Fruit fly (Drosophila melanogaster): ENCODE data around the gene CG42371.

CG42371 gene

DNA sequence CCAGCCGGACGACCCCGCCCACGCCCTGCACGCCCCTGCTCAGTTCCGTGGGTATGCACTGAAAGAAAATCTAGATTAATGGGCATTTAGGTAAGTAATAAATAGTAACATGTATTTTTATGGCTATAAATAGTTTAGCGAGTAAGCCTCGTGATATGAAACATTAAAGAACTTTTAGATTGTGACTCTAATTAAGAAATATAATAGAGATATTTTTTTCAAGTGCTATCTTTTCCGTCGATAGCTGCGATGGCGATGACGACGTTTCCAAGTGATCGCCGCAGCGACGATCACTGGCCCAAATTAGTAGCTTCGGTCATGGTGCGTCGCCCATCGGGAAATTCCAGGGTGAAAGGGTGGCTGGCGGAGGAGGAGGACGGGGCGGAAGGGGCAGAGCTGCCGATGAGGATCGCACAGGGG lies 36.9 kb downstream of the CG42371 start (continued):
- peak; percentile 94 for TF ChIP-seq nmo (GFP tag; optimal IDR thresholded peaks at IDR 0.05)
- peak; percentile 76 for TF ChIP-seq CG6765 (GFP tag; optimal IDR thresholded peaks at IDR 0.05)
- TF ChIP-seq twi (tag; optimal IDR thresholded peaks at IDR 0.05) = peak; percentile 68
- peak; percentile 64 for TF ChIP-seq CG7786 (GFP tag; optimal IDR thresholded peaks at IDR 0.05)
- TF ChIP-seq CG14710 (tag; optimal IDR thresholded peaks at IDR 0.05) = peak; percentile 92
- TF ChIP-seq CG11398 (GFP tag; optimal IDR thresholded peaks at IDR 0.05) = peak; percentile 72
- peak; percentile 80 for TF ChIP-seq Aef1 (GFP tag; IDR thresholded peaks at IDR 0.05)
- TF ChIP-seq gsb-n (tag; optimal IDR thresholded peaks at IDR 0.05) = peak; percentile 93
- TF ChIP-seq bigmax (GFP tag; optimal IDR thresholded peaks at IDR 0.05) = no peak
- no peak for TF ChIP-seq mirr (GFP tag; optimal IDR thresholded peaks at IDR 0.05)
- peak; percentile 86 for TF ChIP-seq CG17385 (GFP tag; optimal IDR thresholded peaks at IDR 0.05)
- TF ChIP-seq CG2712 (tag; optimal IDR thresholded peaks at IDR 0.05) = peak; percentile 96
- TF ChIP-seq pfk (GFP tag; optimal IDR thresholded peaks at IDR 0.05) = no peak
- TF ChIP-seq Sry-δ (GFP tag; optimal IDR thresholded peaks at IDR 0.05) = peak; percentile 35
- TF ChIP-seq Atf3 (GFP tag; optimal IDR thresholded peaks at IDR 0.05) = peak; percentile 64
- TF ChIP-seq wdn (GFP tag; IDR thresholded peaks at IDR 0.05) = peak; percentile 81
- peak; percentile 80 for TF ChIP-seq seq (GFP tag; IDR thresholded peaks at IDR 0.05)
- TF ChIP-seq Hey (tag; optimal IDR thresholded peaks at IDR 0.05) = no peak
- no peak for TF ChIP-seq CG8478 (optimal IDR thresholded peaks at IDR 0.05)
- TF ChIP-seq dmrt99B (tag; optimal IDR thresholded peaks at IDR 0.05) = peak; percentile 96
- TF ChIP-seq gcm2 (GFP tag; optimal IDR thresholded peaks at IDR 0.05) = peak; percentile 44
- peak; percentile 74 for TF ChIP-seq CG18619 (GFP tag; optimal IDR thresholded peaks at IDR 0.05)
- peak; percentile 86 for TF ChIP-seq Drgx (GFP tag; IDR thresholded peaks at IDR 0.05)
- peak; percentile 80 for TF ChIP-seq CG6272 (GFP tag; IDR thresholded peaks at IDR 0.05)
- TF ChIP-seq Mad (GFP tag; optimal IDR thresholded peaks at IDR 0.05) = peak; percentile 84
- TF ChIP-seq B-H1 (GFP tag; IDR thresholded peaks at IDR 0.05) = peak; percentile 85
- peak; percentile 76 for TF ChIP-seq Lim3 (GFP tag; IDR thresholded peaks at IDR 0.05)
- peak; percentile 86 for TF ChIP-seq CG11456 (GFP tag; IDR thresholded peaks at IDR 0.05)
- TF ChIP-seq MESR4 (GFP tag; optimal IDR thresholded peaks at IDR 0.05) = peak; percentile 43
- TF ChIP-seq MBD-R2 (GFP tag; IDR thresholded peaks at IDR 0.05) = peak; percentile 59; the same call in 1 of the 2 replicates
- TF ChIP-seq CG8924 (tag; optimal IDR thresholded peaks at IDR 0.05) = peak; percentile 93
- peak; percentile 96 for TF ChIP-seq CG17359 (tag; optimal IDR thresholded peaks at IDR 0.05)
- peak; percentile 71 for TF ChIP-seq Side (GFP tag; optimal IDR thresholded peaks at IDR 0.05)
- TF ChIP-seq trem (tag; optimal IDR thresholded peaks at IDR 0.05) = peak; percentile 91
- TF ChIP-seq row (GFP tag; IDR thresholded peaks at IDR 0.05) = peak; percentile 87
- TF ChIP-seq fd102C (GFP tag; optimal IDR thresholded peaks at IDR 0.05) = peak; percentile 80
- no peak for TF ChIP-seq HLH4C (GFP tag; IDR thresholded peaks at IDR 0.05; ENCODE audit: partially characterized antibody)
- TF ChIP-seq Hr3 (GFP tag; optimal IDR thresholded peaks at IDR 0.05) = peak; percentile 83
- TF ChIP-seq CG4360 (GFP tag; IDR thresholded peaks at IDR 0.05) = peak; percentile 59
- no peak for TF ChIP-seq sna (GFP tag; IDR thresholded peaks at IDR 0.05; ENCODE audit: partially characterized antibody)
- TF ChIP-seq CG2199 (GFP tag; IDR thresholded peaks at IDR 0.05) = peak; percentile 80; the same call in 2 of the 3 replicates
- peak; percentile 98 for TF ChIP-seq Ets65A (GFP tag)
- TF ChIP-seq prd (optimal IDR thresholded peaks at IDR 0.05) = no peak
- peak; percentile 93 for TF ChIP-seq prd (GFP tag; IDR thresholded peaks at IDR 0.05)
- peak; percentile 76 for TF ChIP-seq CG16863 (GFP tag; optimal IDR thresholded peaks at IDR 0.05)
- TF ChIP-seq CG32767 (GFP tag; IDR thresholded peaks at IDR 0.05) = peak; percentile 85

All from whole organism, embryonic.